Fruit fly (Drosophila melanogaster) whole organism, embryonic: ENCODE data around the gene ebd1.

Experiments used
- Atf-2 ChIP-seq: fragments of 200-800 bp; sonication (Bioruptor generic); optimal IDR thresholded peaks from 2 replicates; lab custom pipeline; 2016; ENCODE audit warnings: missing biosample characterization, missing genetic modification characterization
- CG10209 ChIP-seq: fragments of 200-800 bp; sonication (Bioruptor generic); optimal IDR thresholded peaks from 3 replicates; lab custom pipeline; 2017; ENCODE audit warnings: missing biosample characterization, mild to moderate bottlenecking, missing genetic modification characterization, missing genetic modification reagents
- CG12769 ChIP-seq: fragments of 200-800 bp; sonication (Bioruptor generic); optimal IDR thresholded peaks from 2 replicates; lab custom pipeline; 2019; ENCODE audit warnings: missing biosample characterization, mild to moderate bottlenecking, missing genetic modification characterization, moderate library complexity
- CG13424 ChIP-seq: fragments of 200-800 bp; sonication (Bioruptor generic); optimal IDR thresholded peaks from 2 replicates; lab custom pipeline; 2019; ENCODE audit warnings: missing biosample characterization, mild to moderate bottlenecking, missing genetic modification characterization, moderate library complexity
- CG15601 ChIP-seq: fragments of 200-800 bp; sonication (Bioruptor generic); optimal IDR thresholded peaks from 3 replicates; lab custom pipeline; 2019; ENCODE audit warnings: missing biosample characterization, mild to moderate bottlenecking, missing genetic modification characterization, moderate library complexity
- CG18476 ChIP-seq: fragments of 200-800 bp; sonication (Bioruptor generic); optimal IDR thresholded peaks from 2 replicates; lab custom pipeline; 2016; ENCODE audit warnings: missing biosample characterization, mild to moderate bottlenecking, missing genetic modification characterization
- CG18619 ChIP-seq: fragments of 200-800 bp; sonication (Bioruptor generic); optimal IDR thresholded peaks from 3 replicates; lab custom pipeline; 2017; ENCODE audit warnings: missing biosample characterization, mild to moderate bottlenecking, missing genetic modification characterization
- CG2116 ChIP-seq: fragments of 200-800 bp; sonication (Bioruptor generic); optimal IDR thresholded peaks from 3 replicates; lab custom pipeline; 2018; ENCODE audit warnings: missing biosample characterization, mild to moderate bottlenecking, missing genetic modification characterization
- CG4282 ChIP-seq: fragments of 200-800 bp; sonication (Bioruptor generic); optimal IDR thresholded peaks from 2 replicates; lab custom pipeline; 2016; ENCODE audit warnings: missing biosample characterization, missing genetic modification characterization
- CG6254 ChIP-seq: fragments of 200-800 bp; sonication (Bioruptor generic); optimal IDR thresholded peaks from 3 replicates; lab custom pipeline; 2017; ENCODE audit warnings: mild to moderate bottlenecking, missing biosample characterization, missing genetic modification reagents, missing genetic modification characterization
- CG6683 ChIP-seq: fragments of 200-800 bp; sonication (Bioruptor generic); optimal IDR thresholded peaks from 2 replicates; lab custom pipeline; 2017; ENCODE audit warnings: missing biosample characterization, mild to moderate bottlenecking, missing genetic modification characterization, missing genetic modification reagents
- CG7271 ChIP-seq: fragments of 200-800 bp; sonication (Bioruptor generic); optimal IDR thresholded peaks from 2 replicates; lab custom pipeline; 2018; ENCODE audit warnings: missing biosample characterization, mild to moderate bottlenecking, missing genetic modification characterization, moderate library complexity
- CG7372 ChIP-seq: fragments of 200-800 bp; sonication (Bioruptor generic); IDR thresholded peaks from 2 replicates; pipeline ENCODE4 v1.3.6; 2022; ENCODE audit warnings: missing biosample characterization, missing genetic modification characterization
- CG8089 ChIP-seq: fragments of 200-800 bp; sonication (Bioruptor generic); optimal IDR thresholded peaks from 3 replicates; lab custom pipeline; 2016; ENCODE audit warnings: missing biosample characterization, missing genetic modification characterization
- CG9609 ChIP-seq: fragments of 200-800 bp; sonication (Bioruptor generic); optimal IDR thresholded peaks from 3 replicates; lab custom pipeline; 2016; ENCODE audit warnings: missing biosample characterization, missing genetic modification characterization
- Dek ChIP-seq: fragments of 200-800 bp; sonication (Bioruptor generic); optimal IDR thresholded peaks from 3 replicates; lab custom pipeline; 2019; ENCODE audit warnings: missing biosample characterization, mild to moderate bottlenecking, missing genetic modification characterization, moderate library complexity
- Dip2 ChIP-seq: fragments of 200-800 bp; sonication (Bioruptor generic); IDR thresholded peaks from 2 replicates; pipeline ENCODE4 v1.3.6; 2022; ENCODE audit warnings: missing biosample characterization, missing genetic modification characterization
- H15 ChIP-seq: fragments of 200-800 bp; sonication (Bioruptor generic); IDR thresholded peaks from 3 replicates; pipeline ENCODE4 v1.3.6; 2022; ENCODE audit warnings: missing biosample characterization, missing genetic modification characterization
- Hey ChIP-seq: fragments of 200-800 bp; sonication (Bioruptor generic); optimal IDR thresholded peaks from 3 replicates; lab custom pipeline; 2018; ENCODE audit warnings: missing biosample characterization, mild to moderate bottlenecking, missing genetic modification characterization
- Lhr ChIP-seq: fragments of 200-800 bp; sonication (Bioruptor generic); optimal IDR thresholded peaks from 3 replicates; lab custom pipeline; 2017; ENCODE audit warnings: mild to moderate bottlenecking, missing biosample characterization, missing genetic modification reagents, missing genetic modification characterization
- NK7.1 ChIP-seq: fragments of 200-800 bp; sonication (Bioruptor generic); optimal IDR thresholded peaks from 3 replicates; lab custom pipeline; 2016; ENCODE audit warnings: missing biosample characterization, missing genetic modification characterization
- Nf-YC ChIP-seq: fragments of 200-800 bp; optimal IDR thresholded peaks from 3 replicates; lab custom pipeline; 2019; ENCODE audit warnings: missing biosample characterization, mild to moderate bottlenecking, missing genetic modification characterization, moderate library complexity
- Usf ChIP-seq: fragments of 200-800 bp; sonication (Bioruptor generic); optimal IDR thresholded peaks from 2 replicates; lab custom pipeline; 2017; ENCODE audit warnings: missing genotype, missing biosample characterization, missing genetic modification characterization
- Xrp1 ChIP-seq: fragments of 200-800 bp; sonication (Bioruptor generic); IDR thresholded peaks from 2 replicates; pipeline ENCODE4 v1.3.6; 2022; ENCODE audit warnings: missing biosample characterization, missing genetic modification characterization
- amos ChIP-seq: fragments of 200-800 bp; sonication (Bioruptor generic); IDR thresholded peaks from 2 replicates; pipeline ENCODE4 v1.3.6; 2022; ENCODE audit warnings: missing biosample characterization, missing genetic modification characterization; ENCODE audit not compliant: partially characterized antibody
- ara ChIP-seq: fragments of 200-800 bp; sonication (Bioruptor generic); IDR thresholded peaks from 2 replicates; pipeline ENCODE4 v1.3.6; 2022; ENCODE audit warnings: missing biosample characterization, missing genetic modification characterization
- dm ChIP-seq: fragments of 200-800 bp; sonication (Bioruptor generic); optimal IDR thresholded peaks from 3 replicates; lab custom pipeline; 2016; ENCODE audit warnings: missing biosample characterization, missing genetic modification characterization
- eve ChIP-seq, 2 experiments: fragments of >200 bp; optimal IDR thresholded peaks; 2 replicates each; lab custom pipeline; 2017; ENCODE audit warnings: missing biosample characterization in 2 of 2, missing genetic modification characterization in 2 of 2
- fd64A ChIP-seq: fragments of 200-800 bp; sonication (Bioruptor generic); optimal IDR thresholded peaks from 3 replicates; lab custom pipeline; 2018; ENCODE audit warnings: missing biosample characterization, mild to moderate bottlenecking, missing genetic modification characterization
- gfzf ChIP-seq: fragments of 200-800 bp; sonication (Bioruptor generic); optimal IDR thresholded peaks from 2 replicates; lab custom pipeline; 2016; ENCODE audit warnings: missing biosample characterization, mild to moderate bottlenecking, missing genetic modification characterization, moderate library complexity
- jigr1 ChIP-seq: fragments of 200-800 bp; sonication (Bioruptor generic); IDR thresholded peaks from 3 replicates; pipeline ENCODE4 v1.3.6; 2022; ENCODE audit warnings: missing biosample characterization, missing genetic modification characterization
- kay ChIP-seq: fragments of 200-800 bp; sonication (Bioruptor generic); optimal IDR thresholded peaks from 2 replicates; lab custom pipeline; 2016; ENCODE audit warnings: missing biosample characterization, missing genetic modification characterization
- nau ChIP-seq: fragments of 200-800 bp; sonication (Bioruptor generic); optimal IDR thresholded peaks from 3 replicates; lab custom pipeline; 2017; ENCODE audit warnings: missing biosample characterization, mild to moderate bottlenecking, missing genetic modification characterization, missing genetic modification reagents
- odd ChIP-seq: fragments of 200-800 bp; sonication (Bioruptor generic); optimal IDR thresholded peaks from 2 replicates; lab custom pipeline; 2017; ENCODE audit warnings: missing biosample characterization, mild to moderate bottlenecking, missing genetic modification characterization
- otp ChIP-seq: fragments of 200-800 bp; sonication (Bioruptor generic); IDR thresholded peaks from 3 replicates; pipeline ENCODE4, ENCODE4 v1.3.6; 2022; ENCODE audit warnings: missing biosample characterization, missing genetic modification characterization
- pan ChIP-seq, 4 experiments: fragments of >200 bp in 3 of 4; fragments of 200-800 bp in 1 of 4; sonication (Bioruptor generic) in 1 of 4; optimal IDR thresholded peaks in 3 of 4; IDR thresholded peaks in 1 of 4; 2 replicates each; pipeline versions ENCODE4 v1.3.6 to Lab custom; 2017 to 2022; ENCODE audit warnings: missing biosample characterization in 2 of 4, missing genetic modification characterization in 2 of 4, mixed read lengths in 1 of 4
- phol ChIP-seq: fragments of 200-800 bp; sonication (Bioruptor generic); optimal IDR thresholded peaks from 3 replicates; lab custom pipeline; 2018; ENCODE audit warnings: missing biosample characterization, mild to moderate bottlenecking, missing genetic modification characterization, moderate library complexity
- pum ChIP-seq: fragments of 200-800 bp; sonication (Bioruptor generic); optimal IDR thresholded peaks from 2 replicates; lab custom pipeline; 2016; ENCODE audit warnings: missing biosample characterization, missing genetic modification characterization
- schlank ChIP-seq: fragments of 200-800 bp; sonication (Bioruptor generic); optimal IDR thresholded peaks from 2 replicates; lab custom pipeline; 2018; ENCODE audit warnings: missing biosample characterization, mild to moderate bottlenecking, missing genetic modification characterization
- sna ChIP-seq: fragments of 200-800 bp; sonication (Bioruptor generic); IDR thresholded peaks from 2 replicates; pipeline ENCODE4 v1.3.6; 2022; ENCODE audit warnings: missing biosample characterization, missing genetic modification characterization; ENCODE audit not compliant: partially characterized antibody
- so ChIP-seq: fragments of 200-800 bp; sonication (Bioruptor generic); IDR thresholded peaks from 3 replicates; pipeline ENCODE4 v1.3.6; 2022; ENCODE audit warnings: missing biosample characterization, missing genetic modification characterization
- ssp ChIP-seq: fragments of 200-800 bp; sonication (Bioruptor generic); IDR thresholded peaks from 2 replicates; pipeline ENCODE4 v1.3.6; 2022; ENCODE audit warnings: missing biosample characterization, missing genetic modification characterization
- stc ChIP-seq: fragments of 200-800 bp; sonication (Bioruptor generic); IDR thresholded peaks from 2 replicates; pipeline ENCODE4 v1.3.6; 2022; ENCODE audit warnings: missing biosample characterization, missing genetic modification characterization
- tap ChIP-seq: fragments of 200-800 bp; optimal IDR thresholded peaks from 3 replicates; lab custom pipeline; 2019; ENCODE audit warnings: missing biosample characterization, mild to moderate bottlenecking, missing genetic modification characterization, moderate library complexity
- tx ChIP-seq: fragments of 200-800 bp; sonication (Bioruptor generic); optimal IDR thresholded peaks from 2 replicates; lab custom pipeline; 2016; ENCODE audit warnings: missing biosample characterization, missing genetic modification characterization
- wdn ChIP-seq: fragments of 200-800 bp; sonication (Bioruptor generic); IDR thresholded peaks from 2 replicates; pipeline ENCODE4 v1.3.6; 2022; ENCODE audit warnings: missing biosample characterization, missing genetic modification characterization
- zen ChIP-seq: fragments of 200-800 bp; sonication (Bioruptor generic); optimal IDR thresholded peaks from 3 replicates; lab custom pipeline; 2018; ENCODE audit warnings: missing biosample characterization, mild to moderate bottlenecking, missing genetic modification characterization, moderate library complexity
- zen2 ChIP-seq: fragments of 200-800 bp; sonication (Bioruptor generic); IDR thresholded peaks from 3 replicates; pipeline ENCODE4 v1.3.6; 2022; ENCODE audit warnings: missing biosample characterization, missing genetic modification characterization; ENCODE audit not compliant: partially characterized antibody

The ebd1 gene

DNA sequence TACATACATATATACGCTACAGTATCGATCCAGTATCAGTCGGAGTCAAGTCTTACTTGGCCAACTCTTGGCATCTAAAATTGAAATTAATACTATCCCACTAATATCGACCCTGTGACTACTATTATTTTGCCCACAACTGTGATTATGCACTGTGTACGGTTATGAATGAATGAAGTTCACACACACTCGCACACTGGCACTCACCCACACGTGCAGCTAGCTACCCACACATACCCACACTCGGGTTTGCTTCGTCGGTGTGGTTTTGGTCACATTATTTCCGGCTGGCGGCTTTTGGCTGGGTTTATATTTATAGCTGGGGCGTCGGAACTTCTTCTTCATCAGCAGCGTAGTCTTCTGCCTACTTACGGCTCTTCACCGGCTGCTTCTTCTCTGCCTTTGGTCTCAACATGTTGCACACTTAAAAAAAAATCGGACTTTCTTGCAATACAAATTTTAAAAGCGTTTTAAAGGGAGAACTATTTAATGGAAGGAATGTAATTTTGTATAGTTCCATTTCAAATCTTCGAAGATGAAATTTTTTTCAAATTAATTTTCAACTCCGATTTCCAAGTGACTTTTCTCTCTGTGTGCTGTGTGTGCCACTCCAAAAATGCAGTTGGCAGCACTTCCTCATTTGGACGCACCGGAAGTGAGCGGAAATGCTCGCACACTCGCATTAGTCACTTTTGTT is 50.9 kb downstream of the ebd1 start (continued):
- peak; percentile 86 for TF ChIP-seq CG6254 (GFP tag; lab: Kevin White, UChicago)
- TF ChIP-seq CG9609 (GFP tag; lab: Kevin White, UChicago), result peak; percentile 95
- peak; percentile 96 for TF ChIP-seq Xrp1 (GFP tag; lab: Robert Waterston, UW)
- TF ChIP-seq dm (GFP tag; lab: Kevin White, UChicago), result peak; percentile 87
- TF ChIP-seq CG12769, result peak; percentile 47
- TF ChIP-seq Lhr (GFP tag; lab: Kevin White, UChicago), result peak; percentile 88
- TF ChIP-seq CG10209 (GFP tag; lab: Kevin White, UChicago), result peak; percentile 93
- peak; percentile 91 for TF ChIP-seq stc (GFP tag; lab: Robert Waterston, UW)
- TF ChIP-seq Nf-YC (tag; lab: Kevin White, UChicago), result peak; percentile 26
- TF ChIP-seq CG13424 (tag; lab: Kevin White, UChicago), result peak; percentile 93
- TF ChIP-seq CG7372 (GFP tag; lab: Robert Waterston, UW), result peak; percentile 68
- peak; percentile 88 for TF ChIP-seq fd64A
- peak; percentile 92 for TF ChIP-seq zen
- peak; percentile 50 to 96 for TF ChIP-seq eve (GFP tag; optimal IDR thresholded peaks at IDR 0.05; lab: Kevin White, UChicago)
- peak; percentile 84 for TF ChIP-seq CG18619
- peak; percentile 1 for TF ChIP-seq schlank (tag; lab: Kevin White, UChicago)
- TF ChIP-seq pan (optimal IDR thresholded peaks at IDR 0.05; lab: Kevin White, UChicago), result no peak
- TF ChIP-seq pan (GFP tag; optimal IDR thresholded peaks at IDR 0.05 in 1 of 2, IDR thresholded peaks at IDR 0.05 in 1 of 2), result peak in 1 of 2 experiments; percentile 91
- peak; percentile 95 for TF ChIP-seq ara (GFP tag; lab: Robert Waterston, UW)
- peak; percentile 84 for TF ChIP-seq CG18476 (GFP tag; lab: Kevin White, UChicago)
- TF ChIP-seq odd (GFP tag; lab: Kevin White, UChicago), result peak; percentile 82
- peak; percentile 72 for TF ChIP-seq kay (GFP tag; lab: Kevin White, UChicago)
- TF ChIP-seq H15 (GFP tag; lab: Robert Waterston, UW), result peak; percentile 92
- TF ChIP-seq zen2 (GFP tag; lab: Robert Waterston, UW), result no peak
- peak; percentile 82 for TF ChIP-seq wdn (GFP tag; lab: Robert Waterston, UW)
- TF ChIP-seq otp (GFP tag; lab: Robert Waterston, UW), result peak; percentile 95
- peak; percentile 95 for TF ChIP-seq pum (GFP tag; lab: Kevin White, UChicago)
- peak; percentile 92 for TF ChIP-seq CG8089
- TF ChIP-seq CG6683 (GFP tag; lab: Kevin White, UChicago), result peak; percentile 53
- TF ChIP-seq Dek, result peak; percentile 82
- peak; percentile 76 for TF ChIP-seq Usf (GFP tag; lab: Kevin White, UChicago)
- peak; percentile 91 for TF ChIP-seq tap (tag; lab: Kevin White, UChicago)
- TF ChIP-seq CG7271 (tag; lab: Kevin White, UChicago), result peak; percentile 89
- no peak for TF ChIP-seq sna (GFP tag; lab: Robert Waterston, UW)
- peak; percentile 59 for TF ChIP-seq Hey
- peak; percentile 88 for TF ChIP-seq tx (GFP tag; lab: Kevin White, UChicago)
- TF ChIP-seq so (GFP tag; lab: Robert Waterston, UW), result peak; percentile 89
- peak; percentile 89 for TF ChIP-seq Atf-2 (GFP tag; lab: Kevin White, UChicago)
- TF ChIP-seq Dip2, result 0 out of 2 replicates have a peak, but pooled peaks have one; percentile 12
- peak; percentile 94 for TF ChIP-seq phol
- peak; percentile 71; the same call in 2 of the 3 replicates for TF ChIP-seq jigr1 (GFP tag; lab: Robert Waterston, UW)
- peak; percentile 76 for TF ChIP-seq NK7.1 (GFP tag; lab: Kevin White, UChicago)
- TF ChIP-seq CG2116 (GFP tag; lab: Kevin White, UChicago), result peak; percentile 59
- peak; percentile 88 for TF ChIP-seq nau
- TF ChIP-seq gfzf, result peak; percentile 14
- TF ChIP-seq amos (GFP tag; lab: Robert Waterston, UW), result no peak
- TF ChIP-seq CG4282 (GFP tag; lab: Kevin White, UChicago), result peak; percentile 81
- TF ChIP-seq CG15601 (tag; lab: Kevin White, UChicago), result peak; percentile 94
- TF ChIP-seq ssp (GFP tag; lab: Robert Waterston, UW), result peak; percentile 81
